Worm (Caenorhabditis elegans) whole organism, L4 larva: ENCODE results near the gene F11D5.7.
A peak's percentile ranks its signal among the peaks of the same experiment; 100 is the strongest.

Experiments used
- F10B5.3 ChIP-seq: sonication (generic microtip); optimal IDR thresholded peaks from 2 replicates; lab custom pipeline; 2016; ENCODE audit warnings: mild to moderate bottlenecking, missing genetic modification characterization, missing compliant biosample characterization
- F26F4.8 ChIP-seq: fragments of 200-800 bp; sonication (Bioruptor generic); conservative IDR thresholded peaks from 2 replicates; pipeline ENCODE4 v1.3.6; 2022; ENCODE audit warnings: missing genetic modification characterization, missing compliant biosample characterization
- F44E2.7 ChIP-seq: fragments of 200-800 bp; sonication (Bioruptor generic); IDR thresholded peaks from 2 replicates; pipeline ENCODE4 v2.1.2; 2022; ENCODE audit warnings: missing genetic modification characterization, missing compliant biosample characterization
- R02D3.7 ChIP-seq: fragments of 150-350 bp; sonication (generic microtip); optimal IDR thresholded peaks from 3 replicates; lab custom pipeline; 2014; ENCODE audit warnings: missing biosample characterization, missing genetic modification characterization
- Y5F2A.4 ChIP-seq: fragments of 200-800 bp; sonication (Bioruptor generic); optimal IDR thresholded peaks from 2 replicates; lab custom pipeline; 2018; ENCODE audit warnings: mild to moderate bottlenecking, missing genetic modification characterization, missing compliant biosample characterization
- Y75B8A.6 ChIP-seq: fragments of 200-800 bp; sonication (Bioruptor generic); IDR thresholded peaks from 2 replicates; pipeline ENCODE4 v1.3.6; 2022; ENCODE audit warnings: missing genetic modification reagents, missing genetic modification characterization, missing compliant biosample characterization
- ZK337.2 ChIP-seq: fragments of 200-800 bp; sonication (Bioruptor generic); IDR thresholded peaks from 2 replicates; pipeline ENCODE4 v1.3.6; 2022; ENCODE audit warnings: missing genetic modification reagents, missing genetic modification characterization, missing compliant biosample characterization
- ZK546.5 ChIP-seq, 2 experiments: sonication (generic microtip); optimal IDR thresholded peaks; 2 replicates each; lab custom pipeline; 2017; ENCODE audit warnings: missing biosample characterization in 2 of 2, missing genetic modification characterization in 2 of 2
- aha-1 ChIP-seq: fragments of 150-350 bp; peaks from one replicate; lab custom pipeline; 2014; ENCODE audit warnings: missing biosample characterization, missing genetic modification characterization
- aly-2 ChIP-seq: sonication (generic microtip); optimal IDR thresholded peaks from 2 replicates; lab custom pipeline; 2018; ENCODE audit warnings: missing biosample characterization, missing genetic modification characterization
- ama-1 ChIP-seq: fragments of 150-350 bp; optimal IDR thresholded peaks from 2 replicates; lab custom pipeline; 2014; ENCODE audit warnings: inconsistent platforms, mixed read lengths
- arid-1 ChIP-seq: fragments of 200-800 bp; sonication (Bioruptor generic); conservative IDR thresholded peaks from 2 replicates; pipeline ENCODE4 v1.3.6; 2022; ENCODE audit warnings: missing genetic modification reagents, missing genetic modification characterization, missing compliant biosample characterization
- ceh-28 ChIP-seq: fragments of 150-350 bp; optimal IDR thresholded peaks from 2 replicates; lab custom pipeline; 2014; ENCODE audit warnings: missing biosample characterization, missing genetic modification reagents, missing genetic modification characterization
- ceh-82 ChIP-seq: sonication (generic microtip); optimal IDR thresholded peaks from 2 replicates; lab custom pipeline; 2017; ENCODE audit warnings: missing biosample characterization, missing genetic modification characterization
- ces-1 ChIP-seq: fragments of 150-350 bp; sonication (generic microtip); optimal IDR thresholded peaks from 4 replicates; lab custom pipeline; 2014; ENCODE audit warnings: missing biosample characterization, missing genetic modification reagents, missing genetic modification characterization
- cey-2 ChIP-seq: sonication (generic microtip); optimal IDR thresholded peaks from 3 replicates; lab custom pipeline; 2017; ENCODE audit warnings: missing genetic modification characterization, mild to moderate bottlenecking, missing compliant biosample characterization, antibody characterized with exemption, borderline replicate concordance; ENCODE audit not compliant: insufficient read depth
- ctbp-1 ChIP-seq: fragments of 200-800 bp; sonication (Bioruptor generic); IDR thresholded peaks from 2 replicates; pipeline ENCODE4 v1.3.6; 2022; ENCODE audit warnings: missing genetic modification reagents, missing genetic modification characterization, missing compliant biosample characterization
- daf-16 ChIP-seq, 3 experiments: sonication (generic microtip); optimal IDR thresholded peaks; 2 replicates each; lab custom pipeline; 2016 to 2017; ENCODE audit warnings: missing genetic modification characterization in 3 of 3, missing genetic modification reagents in 3 of 3, mild to moderate bottlenecking in 2 of 3, missing compliant biosample characterization in 2 of 3, missing biosample characterization in 1 of 3, moderate library complexity in 1 of 3
- daf-19 ChIP-seq: fragments of 200-800 bp; sonication (Bioruptor generic); conservative IDR thresholded peaks from 2 replicates; pipeline ENCODE4 v1.3.6; 2022; ENCODE audit warnings: missing genetic modification characterization, missing compliant biosample characterization
- dmd-8 ChIP-seq: fragments of 200-800 bp; sonication (Bioruptor generic); IDR thresholded peaks from 2 replicates; pipeline ENCODE4 v1.3.6; 2022; ENCODE audit warnings: missing genetic modification characterization, missing compliant biosample characterization
- dpl-1 ChIP-seq: fragments of 150-350 bp; optimal IDR thresholded peaks from 2 replicates; lab custom pipeline; 2014; ENCODE audit warnings: missing biosample characterization, missing genetic modification reagents, missing genetic modification characterization
- egl-27 ChIP-seq: sonication (generic microtip); optimal IDR thresholded peaks from 3 replicates; lab custom pipeline; 2017; ENCODE audit warnings: missing biosample characterization, missing genetic modification reagents, missing genetic modification characterization
- egl-43 ChIP-seq: fragments of 200-800 bp; sonication (Bioruptor generic); IDR thresholded peaks from 2 replicates; pipeline ENCODE4 v1.3.6; 2022; ENCODE audit warnings: missing genetic modification reagents, missing genetic modification characterization, missing compliant biosample characterization
- fos-1 ChIP-seq: fragments of 150-350 bp; optimal IDR thresholded peaks from 2 replicates; lab custom pipeline; 2014; ENCODE audit warnings: missing biosample characterization, missing genetic modification characterization
- gei-8 ChIP-seq: fragments of 200-800 bp; sonication (Bioruptor generic); optimal IDR thresholded peaks from 2 replicates; lab custom pipeline; 2018; ENCODE audit warnings: mild to moderate bottlenecking, missing genetic modification characterization, missing compliant biosample characterization
- hlh-11 ChIP-seq: fragments of 200-800 bp; sonication (Bioruptor generic); optimal IDR thresholded peaks from 2 replicates; lab custom pipeline; 2018; ENCODE audit warnings: mild to moderate bottlenecking, missing genetic modification characterization, missing compliant biosample characterization
- hlh-30 ChIP-seq: sonication (generic microtip); optimal IDR thresholded peaks from 2 replicates; lab custom pipeline; 2017; ENCODE audit warnings: antibody characterized with exemption, mild to moderate bottlenecking, missing genetic modification characterization, missing compliant biosample characterization; ENCODE audit not compliant: insufficient read depth
- lim-7 ChIP-seq: fragments of 200-800 bp; sonication (Bioruptor generic); IDR thresholded peaks from 2 replicates; pipeline ENCODE4 v1.3.6; 2022; ENCODE audit warnings: missing genetic modification characterization, missing compliant biosample characterization
- lin-1 ChIP-seq: fragments of 200-800 bp; sonication (Bioruptor generic); IDR thresholded peaks from 2 replicates; pipeline ENCODE4 v1.3.6; 2022; ENCODE audit warnings: missing genetic modification reagents, missing genetic modification characterization, missing compliant biosample characterization
- lin-29 ChIP-seq: fragments of 200-800 bp; sonication (Bioruptor generic); IDR thresholded peaks from 2 replicates; pipeline ENCODE4 v1.3.6; 2022; ENCODE audit warnings: missing genetic modification reagents, missing genetic modification characterization, missing compliant biosample characterization
- lin-38 ChIP-seq: fragments of 200-800 bp; sonication (Bioruptor generic); IDR thresholded peaks from 2 replicates; pipeline ENCODE4 v1.3.6; 2022; ENCODE audit warnings: missing genetic modification reagents, missing genetic modification characterization, missing compliant biosample characterization
- lin-39 ChIP-seq: fragments of 150-350 bp; optimal IDR thresholded peaks from 2 replicates; lab custom pipeline; 2014; ENCODE audit warnings: missing biosample characterization, missing genetic modification reagents, missing genetic modification characterization
- lsy-2 ChIP-seq, 2 experiments: fragments of 150-350 bp in 1 of 2; sonication (generic microtip) in 1 of 2; optimal IDR thresholded peaks; 2 replicates each; lab custom pipeline; 2014 to 2017; ENCODE audit warnings: missing biosample characterization in 2 of 2, missing genetic modification characterization in 2 of 2
- madf-5 ChIP-seq, 2 experiments: fragments of 200-800 bp; sonication (Bioruptor generic); IDR thresholded peaks; 2 replicates each; pipeline ENCODE4 v1.3.6; 2022; ENCODE audit warnings: missing compliant biosample characterization in 2 of 2, missing genetic modification characterization in 2 of 2
- mdl-1 ChIP-seq, 2 experiments: fragments of 150-350 bp in 1 of 2; sonication (generic microtip) in 1 of 2; optimal IDR thresholded peaks; 2 replicates each; lab custom pipeline; 2014 to 2017; ENCODE audit warnings: missing biosample characterization in 2 of 2, missing genetic modification characterization in 2 of 2
- mep-1 ChIP-seq: fragments of 150-350 bp; sonication (generic microtip); optimal IDR thresholded peaks from 3 replicates; lab custom pipeline; 2014; ENCODE audit warnings: missing biosample characterization, missing genetic modification characterization
- mes-2 ChIP-seq: sonication (generic microtip); optimal IDR thresholded peaks from 2 replicates; lab custom pipeline; 2016; ENCODE audit warnings: missing genotype, mild to moderate bottlenecking, missing genetic modification characterization, missing compliant biosample characterization; ENCODE audit not compliant: poor library complexity, severe bottlenecking
- mxl-3 ChIP-seq: fragments of 200-800 bp; sonication (Bioruptor generic); optimal IDR thresholded peaks from 2 replicates; lab custom pipeline; 2018; ENCODE audit warnings: mild to moderate bottlenecking, missing genetic modification characterization, missing compliant biosample characterization
- nhr-102 ChIP-seq: sonication (generic microtip); optimal IDR thresholded peaks from 2 replicates; lab custom pipeline; 2016; ENCODE audit warnings: mild to moderate bottlenecking, missing genetic modification characterization, moderate library complexity, missing compliant biosample characterization
- nhr-111 ChIP-seq: fragments of 200-800 bp; sonication (Bioruptor generic); optimal IDR thresholded peaks from 2 replicates; lab custom pipeline; 2018; ENCODE audit warnings: mild to moderate bottlenecking, missing genetic modification characterization, missing compliant biosample characterization
- nhr-237 ChIP-seq: sonication (generic microtip); optimal IDR thresholded peaks from 2 replicates; lab custom pipeline; 2017; ENCODE audit warnings: missing biosample characterization, missing genetic modification characterization
- nhr-25 ChIP-seq: sonication (generic microtip); optimal IDR thresholded peaks from 2 replicates; lab custom pipeline; 2017; ENCODE audit warnings: missing genetic modification characterization, mild to moderate bottlenecking, missing compliant biosample characterization, antibody characterized with exemption, moderate library complexity, borderline replicate concordance; ENCODE audit not compliant: insufficient read depth
- nhr-48 ChIP-seq: sonication (generic microtip); optimal IDR thresholded peaks from 2 replicates; lab custom pipeline; 2016; ENCODE audit warnings: mild to moderate bottlenecking, missing genetic modification characterization, missing compliant biosample characterization
- nhr-77 ChIP-seq: fragments of 150-350 bp; optimal IDR thresholded peaks from 2 replicates; lab custom pipeline; 2014; ENCODE audit warnings: missing biosample characterization, missing genetic modification characterization
- rbr-2 ChIP-seq: sonication (generic microtip); optimal IDR thresholded peaks from 2 replicates; lab custom pipeline; 2016; ENCODE audit warnings: missing genotype, missing genetic modification characterization, missing compliant biosample characterization
- sdz-12 ChIP-seq: fragments of 200-800 bp; sonication (Bioruptor generic); optimal IDR thresholded peaks from 2 replicates; lab custom pipeline; 2018; ENCODE audit warnings: mild to moderate bottlenecking, missing genetic modification characterization, missing compliant biosample characterization
- tra-1 ChIP-seq: fragments of 200-800 bp; sonication (Bioruptor generic); IDR thresholded peaks from 2 replicates; pipeline ENCODE4 v1.3.6; 2022; ENCODE audit warnings: missing genetic modification reagents, missing genetic modification characterization, missing compliant biosample characterization
- zfp-2 ChIP-seq: sonication (generic microtip); optimal IDR thresholded peaks from 2 replicates; lab custom pipeline; 2016; ENCODE audit warnings: mild to moderate bottlenecking, missing genetic modification characterization, missing compliant biosample characterization
- zip-2 ChIP-seq: fragments of 150-350 bp; optimal IDR thresholded peaks from 2 replicates; lab custom pipeline; 2014; ENCODE audit warnings: missing biosample characterization, missing genetic modification characterization
- ztf-11 ChIP-seq: fragments of 150-350 bp; optimal IDR thresholded peaks from 2 replicates; lab custom pipeline; 2014; ENCODE audit warnings: missing biosample characterization, missing genetic modification characterization

Gene F11D5.7

ce11 chrX:3347904-3348441, 43.8 kb downstream of the F11D5.7 start, which contains the start of gene ZK816.3 (continued):
- peak; percentile 85 for TF ChIP-seq egl-43
- TF ChIP-seq hlh-30 (tag; lab: Kevin White, UChicago): peak; percentile 13
- no peak for TF ChIP-seq ceh-82 (tag; lab: Kevin White, UChicago)
- TF ChIP-seq dpl-1: no peak
- TF ChIP-seq Y5F2A.4: peak; percentile 5
- TF ChIP-seq lsy-2 (tag; optimal IDR thresholded peaks at IDR 0.05; lab: Kevin White, UChicago): no peak
- TF ChIP-seq ces-1: no peak
- no peak for TF ChIP-seq zfp-2 (tag; lab: Kevin White, UChicago)
- TF ChIP-seq daf-19 (GFP tag; lab: Robert Waterston, UW): no peak
- no peak for TF ChIP-seq ZK546.5 (tag; optimal IDR thresholded peaks at IDR 0.05; lab: Kevin White, UChicago)
- TF ChIP-seq gei-8: no peak
- TF ChIP-seq F44E2.7 (GFP tag; lab: Robert Waterston, UW): no peak
- TF ChIP-seq sdz-12: no peak
- TF ChIP-seq nhr-102 (tag; lab: Kevin White, UChicago): no peak
- 0 out of 4 replicates have a peak, but pooled peaks of 1 of the 2 experiments have one; percentile 15 for TF ChIP-seq madf-5 (GFP tag; IDR thresholded peaks at IDR 0.05; lab: Robert Waterston, UW)
- TF ChIP-seq ZK337.2 (GFP tag; lab: Robert Waterston, UW): no peak
- no peak for TF ChIP-seq Y75B8A.6 (GFP tag; lab: Robert Waterston, UW)
- peak; percentile 80 for TF ChIP-seq lim-7 (GFP tag; lab: Robert Waterston, UW)
- TF ChIP-seq lin-1: 0 out of 2 replicates have a peak, but pooled peaks have one; percentile 26
- no peak for TF ChIP-seq cey-2
- TF ChIP-seq mes-2: peak; percentile 79
- peak; percentile 65; the same call in 1 of the 2 replicates for TF ChIP-seq dmd-8
- TF ChIP-seq R02D3.7: no peak
- TF ChIP-seq mxl-3 (GFP tag; lab: Kevin White, UChicago): peak; percentile 25
- no peak for TF ChIP-seq ztf-11 (tag; lab: Kevin White, UChicago)
- TF ChIP-seq ama-1 (lab: Kevin White, UChicago): no peak
- peak; percentile 64; the same call in 1 of the 2 replicates for TF ChIP-seq ctbp-1 (GFP tag; lab: Robert Waterston, UW)
- TF ChIP-seq lin-39 (tag; lab: Kevin White, UChicago): no peak
- peak; percentile 54; the same call in 1 of the 2 replicates for TF ChIP-seq tra-1
- peak; percentile 40 for TF ChIP-seq mep-1 (tag; lab: Kevin White, UChicago)
- no peak for TF ChIP-seq egl-27 (tag; lab: Kevin White, UChicago)
- peak; percentile 33 for TF ChIP-seq aha-1
- 0 out of 2 replicates have a peak, but pooled peaks have one; percentile 37 for TF ChIP-seq F26F4.8 (GFP tag; lab: Robert Waterston, UW)
- TF ChIP-seq nhr-111: no peak
- TF ChIP-seq nhr-25 (tag; lab: Kevin White, UChicago): no peak
- TF ChIP-seq daf-16 (GFP tag; optimal IDR thresholded peaks at IDR 0.05; lab: Kevin White, UChicago): peak in 1 of 2 experiments; percentile 20
- TF ChIP-seq daf-16 (tag; optimal IDR thresholded peaks at IDR 0.05; lab: Kevin White, UChicago): peak; percentile 51
- no peak for TF ChIP-seq aly-2 (tag; lab: Kevin White, UChicago)
- TF ChIP-seq fos-1 (tag; lab: Kevin White, UChicago): no peak
- no peak for TF ChIP-seq zip-2 (tag; lab: Kevin White, UChicago)
- no peak for TF ChIP-seq ceh-28 (tag; lab: Kevin White, UChicago)
- no peak for TF ChIP-seq nhr-77 (tag; lab: Kevin White, UChicago)
- peak; percentile 45 for TF ChIP-seq rbr-2 (tag; lab: Kevin White, UChicago)
- TF ChIP-seq hlh-11: peak; percentile 21
- no peak for TF ChIP-seq nhr-48 (tag; lab: Kevin White, UChicago)
- no peak for TF ChIP-seq F10B5.3
- TF ChIP-seq arid-1 (GFP tag; lab: Robert Waterston, UW): 0 out of 2 replicates have a peak, but pooled peaks have one; percentile 43
- peak; percentile 66 for TF ChIP-seq lin-38 (GFP tag; lab: Robert Waterston, UW)
- TF ChIP-seq mdl-1 (tag; optimal IDR thresholded peaks at IDR 0.05; lab: Kevin White, UChicago): no peak
- TF ChIP-seq nhr-237 (tag; lab: Kevin White, UChicago): no peak
- no peak for TF ChIP-seq lin-29 (GFP tag; lab: Robert Waterston, UW)
